Worm (Caenorhabditis elegans) whole organism, L4 larva: ENCODE data around the gene F42F12.4.
"Not testable (repeated sequence)": the region's sequence is repeated elsewhere in the genome, so short reads cannot be mapped to it uniquely, and the experiment has no call there.

Experiments used
- D1046.2 ChIP-seq: fragments of 200-800 bp; sonication (Bioruptor generic); IDR thresholded peaks from 2 replicates; pipeline ENCODE4 v1.3.6; 2022; ENCODE audit warnings: missing genetic modification characterization, missing compliant biosample characterization
- F26F4.8 ChIP-seq: fragments of 200-800 bp; sonication (Bioruptor generic); conservative IDR thresholded peaks from 2 replicates; pipeline ENCODE4 v1.3.6; 2022; ENCODE audit warnings: missing genetic modification characterization, missing compliant biosample characterization
- Y75B8A.6 ChIP-seq: fragments of 200-800 bp; sonication (Bioruptor generic); IDR thresholded peaks from 2 replicates; pipeline ENCODE4 v1.3.6; 2022; ENCODE audit warnings: missing genetic modification reagents, missing genetic modification characterization, missing compliant biosample characterization
- ZK337.2 ChIP-seq: fragments of 200-800 bp; sonication (Bioruptor generic); IDR thresholded peaks from 2 replicates; pipeline ENCODE4 v1.3.6; 2022; ENCODE audit warnings: missing genetic modification reagents, missing genetic modification characterization, missing compliant biosample characterization
- arid-1 ChIP-seq: fragments of 200-800 bp; sonication (Bioruptor generic); conservative IDR thresholded peaks from 2 replicates; pipeline ENCODE4 v1.3.6; 2022; ENCODE audit warnings: missing genetic modification reagents, missing genetic modification characterization, missing compliant biosample characterization
- ceh-44 ChIP-seq: fragments of 200-800 bp; sonication (Bioruptor generic); IDR thresholded peaks from 2 replicates; pipeline ENCODE4 v1.3.6; 2022; ENCODE audit warnings: missing genetic modification reagents, missing genetic modification characterization, missing compliant biosample characterization
- ceh-62 ChIP-seq: sonication (generic microtip); optimal IDR thresholded peaks from 2 replicates; lab custom pipeline; 2017; ENCODE audit warnings: missing biosample characterization, missing genetic modification characterization
- cey-2 ChIP-seq: sonication (generic microtip); optimal IDR thresholded peaks from 3 replicates; lab custom pipeline; 2017; ENCODE audit warnings: missing genetic modification characterization, mild to moderate bottlenecking, missing compliant biosample characterization, antibody characterized with exemption, borderline replicate concordance; ENCODE audit not compliant: insufficient read depth
- daf-16 ChIP-seq, 3 experiments: sonication (generic microtip); optimal IDR thresholded peaks; 2 replicates each; lab custom pipeline; 2016 to 2017; ENCODE audit warnings: missing genetic modification characterization in 3 of 3, missing genetic modification reagents in 3 of 3, mild to moderate bottlenecking in 2 of 3, missing compliant biosample characterization in 2 of 3, missing biosample characterization in 1 of 3, moderate library complexity in 1 of 3
- egl-43 ChIP-seq: fragments of 200-800 bp; sonication (Bioruptor generic); IDR thresholded peaks from 2 replicates; pipeline ENCODE4 v1.3.6; 2022; ENCODE audit warnings: missing genetic modification reagents, missing genetic modification characterization, missing compliant biosample characterization
- fkh-10 ChIP-seq: fragments of 150-350 bp; optimal IDR thresholded peaks from 2 replicates; lab custom pipeline; 2014; ENCODE audit warnings: missing biosample characterization, missing genetic modification reagents, missing genetic modification characterization
- hmg-1.1 ChIP-seq: fragments of 200-800 bp; sonication (Bioruptor generic); IDR thresholded peaks from 2 replicates; pipeline ENCODE4 v1.3.6; 2022; ENCODE audit warnings: missing genetic modification reagents, missing genetic modification characterization, missing compliant biosample characterization
- lir-3 ChIP-seq: sonication (generic microtip); optimal IDR thresholded peaks from 2 replicates; lab custom pipeline; 2016; ENCODE audit warnings: mild to moderate bottlenecking, missing genetic modification characterization, missing compliant biosample characterization
- nhr-42 ChIP-seq: fragments of 200-800 bp; sonication (Bioruptor generic); IDR thresholded peaks from 2 replicates; pipeline ENCODE4 v1.3.6; 2022; ENCODE audit warnings: missing genetic modification characterization, missing compliant biosample characterization
- pha-4 ChIP-seq, 2 experiments: fragments of 150-350 bp in 1 of 2; fragments of 200-800 bp in 1 of 2; sonication (Bioruptor generic) in 1 of 2; IDR thresholded peaks in 1 of 2; optimal IDR thresholded peaks in 1 of 2; 2 replicates each; pipeline versions ENCODE4 v1.3.6 to Lab custom; 2014 to 2022; ENCODE audit warnings: missing genetic modification characterization in 2 of 2, missing genetic modification reagents in 2 of 2, missing biosample characterization in 1 of 2, missing compliant biosample characterization in 1 of 2
- snpc-1.2 ChIP-seq: fragments of 200-800 bp; sonication (Bioruptor generic); IDR thresholded peaks from 2 replicates; pipeline ENCODE4 v1.3.6; 2022; ENCODE audit warnings: missing genetic modification reagents, missing genetic modification characterization, missing compliant biosample characterization
- snpc-4 ChIP-seq: fragments of 150-350 bp; optimal IDR thresholded peaks from 2 replicates; lab custom pipeline; 2014; ENCODE audit warnings: missing biosample characterization, missing genetic modification characterization
- unc-62 ChIP-seq, 3 experiments: fragments of 150-350 bp in 1 of 3; sonication (generic microtip); optimal IDR thresholded peaks in 2 of 3; peaks in 1 of 3; 1 replicate in 1 of 3; 2 replicates in 2 of 3; lab custom pipeline; 2014 to 2017; ENCODE audit warnings: missing biosample characterization in 3 of 3, missing genetic modification characterization in 3 of 3, missing genetic modification reagents in 3 of 3, missing genotype in 1 of 3
- zfp-2 ChIP-seq: sonication (generic microtip); optimal IDR thresholded peaks from 2 replicates; lab custom pipeline; 2016; ENCODE audit warnings: mild to moderate bottlenecking, missing genetic modification characterization, missing compliant biosample characterization
- ztf-7 ChIP-seq: fragments of 150-350 bp; optimal IDR thresholded peaks from 2 replicates; lab custom pipeline; 2014; ENCODE audit warnings: missing biosample characterization, missing genetic modification characterization

F42F12.4 gene

ce11 chrX:12308045-12308499 is 44.7 kb downstream of the F42F12.4 start, which contains the start of gene F17A2.16:
TSS of gene F17A2.16 (plus strand) at chrX:12308449.
- TF ChIP-seq unc-62 (GFP tag; optimal IDR thresholded peaks at IDR 0.05 in 1 of 2; lab: Kevin White, UChicago), result peak in 1 of 2 experiments; percentile 54
- TF ChIP-seq unc-62 (tag; optimal IDR thresholded peaks at IDR 0.05; lab: Kevin White, UChicago), result not testable (repeated sequence)
- peak; percentile 82 for TF ChIP-seq snpc-1.2 (GFP tag; lab: Robert Waterston, UW)

ce11 chrX:12306565-12306964 is 46.2 kb downstream of the F42F12.4 start, which contains the start of gene phf-32:
TSS of gene phf-32 (plus strand) at chrX:12306865.
- TF ChIP-seq daf-16 (GFP tag; optimal IDR thresholded peaks at IDR 0.05; lab: Kevin White, UChicago) (no peak), daf-16 (tag; optimal IDR thresholded peaks at IDR 0.05; lab: Kevin White, UChicago) (no peak), F26F4.8 (GFP tag; lab: Robert Waterston, UW) (no peak), hmg-1.1 (no peak), pha-4 (GFP tag; IDR thresholded peaks at IDR 0.05; lab: Robert Waterston, UW) (no peak), pha-4 (tag; optimal IDR thresholded peaks at IDR 0.05; lab: Kevin White, UChicago) (no peak), nhr-42 (no peak), ztf-7 (no peak), lir-3 (tag; lab: Kevin White, UChicago) (no peak), Y75B8A.6 (GFP tag; lab: Robert Waterston, UW) (no peak), cey-2 (tag; lab: Kevin White, UChicago) (no peak), ceh-62 (no peak), snpc-4 (tag; lab: Kevin White, UChicago) (no peak)

ce11 chrX:12304231-12304630 is 48.5 kb downstream of the F42F12.4 start:
- TF ChIP-seq egl-43 (GFP tag; lab: Robert Waterston, UW) (no peak), ceh-44 (GFP tag; lab: Robert Waterston, UW) (peak; percentile 47; the same call in 1 of the 2 replicates), arid-1 (GFP tag; lab: Robert Waterston, UW) (0 out of 2 replicates have a peak, but pooled peaks have one; percentile 13), ZK337.2 (GFP tag; lab: Robert Waterston, UW) (no peak), D1046.2 (GFP tag; lab: Robert Waterston, UW) (0 out of 2 replicates have a peak, but pooled peaks have one; percentile 31)
- TF ChIP-seq, all 104 proteins: peak for 3

ce11 chrX:12302755-12303154 is 50.0 kb downstream of the F42F12.4 start, which contains the start of gene dot-1.3:
TSS of gene dot-1.3 (minus strand) at chrX:12302855.
- not testable (repeated sequence) for TF ChIP-seq zfp-2 (tag; lab: Kevin White, UChicago); fkh-10 (GFP tag; lab: Kevin White, UChicago); ztf-7
- TF ChIP-seq, all 104 proteins: peak for 0; not testable (repeated sequence) for 104
